Fruit fly (Drosophila melanogaster) whole organism, embryonic: ENCODE results near the gene sima.

ENCODE experiments used
- CG6854 ChIP-seq: fragments of 200-800 bp; sonication (Bioruptor generic); optimal IDR thresholded peaks from 3 replicates; lab custom pipeline; 2017; ENCODE audit warnings: missing biosample characterization, mild to moderate bottlenecking, missing genetic modification characterization
- Kr ChIP-seq: fragments of 200-800 bp; sonication (Bioruptor generic); optimal IDR thresholded peaks from 2 replicates; lab custom pipeline; 2017; ENCODE audit warnings: missing biosample characterization, mild to moderate bottlenecking, missing genetic modification characterization
- fd3F ChIP-seq: fragments of 200-800 bp; sonication (Bioruptor generic); optimal IDR thresholded peaks from 2 replicates; lab custom pipeline; 2018; ENCODE audit warnings: missing biosample characterization, mild to moderate bottlenecking, missing genetic modification characterization, moderate library complexity
- fru ChIP-seq: fragments of >200 bp; optimal IDR thresholded peaks from 2 replicates; lab custom pipeline; 2017
- gro ChIP-seq: fragments of 200-800 bp; sonication (Bioruptor generic); optimal IDR thresholded peaks from 2 replicates; lab custom pipeline; 2016; ENCODE audit warnings: missing biosample characterization, missing genetic modification characterization
- hth ChIP-seq: fragments of >200 bp; optimal IDR thresholded peaks from 2 replicates; lab custom pipeline; 2017; ENCODE audit warnings: inconsistent platforms

- TF ChIP-seq gro (GFP tag; lab: Kevin White, UChicago) (peak; percentile 45), fd3F (no peak), Kr (GFP tag; lab: Kevin White, UChicago) (no peak), CG6854 (GFP tag; lab: Kevin White, UChicago) (peak; percentile 66), fru (lab: Kevin White, UChicago) (no peak), hth (lab: Kevin White, UChicago) (no peak)
Observed at dm6 chr3R:30021559-30022451, 36.3 kb upstream of the sima start, which contains the start of gene Mgat2.
